Worm (Caenorhabditis elegans) whole organism, L3 larva: ENCODE results near the gene mre-11.

ENCODE experiments used
- R02D3.7 ChIP-seq: fragments of 150-350 bp; optimal IDR thresholded peaks from 2 replicates; lab custom pipeline; 2014; ENCODE audit warnings: missing biosample characterization, missing genetic modification characterization
- ZK546.5 ChIP-seq: sonication (generic microtip); optimal IDR thresholded peaks from 2 replicates; lab custom pipeline; 2017; ENCODE audit warnings: missing biosample characterization, missing genetic modification characterization
- ama-1 ChIP-seq: fragments of 150-350 bp; optimal IDR thresholded peaks from 2 replicates; lab custom pipeline; 2018
- ceh-16 ChIP-seq: sonication (generic microtip); optimal IDR thresholded peaks from 2 replicates; lab custom pipeline; 2017; ENCODE audit warnings: missing biosample characterization, missing genetic modification characterization
- ceh-28 ChIP-seq: fragments of 150-350 bp; optimal IDR thresholded peaks from 2 replicates; lab custom pipeline; 2014; ENCODE audit warnings: missing biosample characterization, missing genetic modification reagents, missing genetic modification characterization
- ceh-82 ChIP-seq: fragments of 150-350 bp; optimal IDR thresholded peaks from 2 replicates; lab custom pipeline; 2014; ENCODE audit warnings: missing biosample characterization, missing genetic modification characterization
- ceh-9 ChIP-seq: sonication (generic microtip); optimal IDR thresholded peaks from 2 replicates; lab custom pipeline; 2018; ENCODE audit warnings: missing biosample characterization, missing genetic modification characterization
- daf-12 ChIP-seq: fragments of 150-350 bp; optimal IDR thresholded peaks from 2 replicates; lab custom pipeline; 2014; ENCODE audit warnings: missing biosample characterization, missing genetic modification reagents, missing genetic modification characterization
- egl-27 ChIP-seq: sonication (generic microtip); optimal IDR thresholded peaks from 4 replicates; lab custom pipeline; 2017; ENCODE audit warnings: missing biosample characterization, missing genetic modification reagents, missing genetic modification characterization
- egl-5 ChIP-seq: fragments of 150-350 bp; optimal IDR thresholded peaks from 2 replicates; lab custom pipeline; 2017; ENCODE audit warnings: missing biosample characterization, missing genetic modification reagents, missing genetic modification characterization, inconsistent platforms
- elt-1 ChIP-seq: fragments of 150-350 bp; optimal IDR thresholded peaks from 2 replicates; lab custom pipeline; 2014; ENCODE audit warnings: missing biosample characterization, missing genetic modification characterization
- elt-2 ChIP-seq: sonication (generic microtip); optimal IDR thresholded peaks from 2 replicates; lab custom pipeline; 2016; ENCODE audit warnings: missing genetic modification reagents, mild to moderate bottlenecking, missing genetic modification characterization, missing compliant biosample characterization
- elt-3 ChIP-seq, 3 experiments: fragments of 150-350 bp in 1 of 3; sonication (generic microtip) in 2 of 3; optimal IDR thresholded peaks; 2 replicates in 2 of 3; 4 replicates in 1 of 3; lab custom pipeline; 2014 to 2017; ENCODE audit warnings: missing biosample characterization in 3 of 3, missing genetic modification characterization in 3 of 3
- eor-1 ChIP-seq, 2 experiments: fragments of 150-350 bp; optimal IDR thresholded peaks; 2 replicates each; lab custom pipeline; 2014 to 2018; ENCODE audit warnings: missing biosample characterization in 2 of 2, missing genetic modification characterization in 2 of 2
- fkh-10 ChIP-seq: sonication (generic microtip); optimal IDR thresholded peaks from 2 replicates; lab custom pipeline; 2017; ENCODE audit warnings: missing biosample characterization, missing genetic modification reagents, missing genetic modification characterization
- fkh-2 ChIP-seq: fragments of 150-350 bp; optimal IDR thresholded peaks from 2 replicates; lab custom pipeline; 2014; ENCODE audit warnings: missing biosample characterization, missing genetic modification reagents, missing genetic modification characterization
- fos-1 ChIP-seq: fragments of 150-350 bp; optimal IDR thresholded peaks from 2 replicates; lab custom pipeline; 2014; ENCODE audit warnings: missing biosample characterization, missing genetic modification characterization
- jun-1 ChIP-seq: fragments of 150-350 bp; optimal IDR thresholded peaks from 2 replicates; lab custom pipeline; 2014; ENCODE audit warnings: missing biosample characterization, missing genetic modification reagents, missing genetic modification characterization
- lsy-12 ChIP-seq: sonication (generic microtip); optimal IDR thresholded peaks from 2 replicates; lab custom pipeline; 2016; ENCODE audit warnings: mild to moderate bottlenecking, missing genetic modification characterization, missing compliant biosample characterization
- mdl-1 ChIP-seq: fragments of 150-350 bp; optimal IDR thresholded peaks from 2 replicates; lab custom pipeline; 2014; ENCODE audit warnings: missing biosample characterization, missing genetic modification characterization
- nfya-1 ChIP-seq: sonication (generic microtip); optimal IDR thresholded peaks from 2 replicates; lab custom pipeline; 2017; ENCODE audit warnings: missing genetic modification characterization, mild to moderate bottlenecking, missing compliant biosample characterization, antibody characterized with exemption, moderate library complexity; ENCODE audit not compliant: insufficient read depth
- nhr-11 ChIP-seq: fragments of 150-350 bp; optimal IDR thresholded peaks from 2 replicates; lab custom pipeline; 2014; ENCODE audit warnings: missing biosample characterization, missing genetic modification characterization
- nhr-12 ChIP-seq: fragments of 150-350 bp; optimal IDR thresholded peaks from 2 replicates; lab custom pipeline; 2014; ENCODE audit warnings: missing biosample characterization, missing genetic modification characterization
- nhr-23 ChIP-seq: fragments of 150-350 bp; optimal IDR thresholded peaks from 2 replicates; lab custom pipeline; 2014; ENCODE audit warnings: missing biosample characterization, missing genetic modification reagents, missing genetic modification characterization
- nhr-237 ChIP-seq: fragments of 150-350 bp; optimal IDR thresholded peaks from 2 replicates; lab custom pipeline; 2014; ENCODE audit warnings: missing biosample characterization, missing genetic modification characterization
- nhr-25 ChIP-seq: sonication (generic microtip); optimal IDR thresholded peaks from 2 replicates; lab custom pipeline; 2017; ENCODE audit warnings: missing biosample characterization, missing genetic modification characterization
- nhr-28 ChIP-seq: fragments of 150-350 bp; optimal IDR thresholded peaks from 2 replicates; lab custom pipeline; 2014; ENCODE audit warnings: missing biosample characterization, missing genetic modification characterization
- nhr-43 ChIP-seq: sonication (generic microtip); optimal IDR thresholded peaks from 2 replicates; lab custom pipeline; 2016; ENCODE audit warnings: mild to moderate bottlenecking, missing genetic modification characterization, missing compliant biosample characterization; ENCODE audit not compliant: poor library complexity, severe bottlenecking
- nhr-67 ChIP-seq: fragments of 150-350 bp; optimal IDR thresholded peaks from 2 replicates; lab custom pipeline; 2014; ENCODE audit warnings: missing biosample characterization, missing genetic modification characterization
- nhr-76 ChIP-seq: fragments of 150-350 bp; sonication (generic microtip); optimal IDR thresholded peaks from 5 replicates; lab custom pipeline; 2014; ENCODE audit warnings: missing biosample characterization, missing genetic modification characterization
- pha-4 ChIP-seq: fragments of 150-350 bp; optimal IDR thresholded peaks from 2 replicates; lab custom pipeline; 2014; ENCODE audit warnings: missing biosample characterization, missing genetic modification reagents, missing genetic modification characterization
- pqm-1 ChIP-seq: fragments of 150-350 bp; optimal IDR thresholded peaks from 2 replicates; lab custom pipeline; 2017; ENCODE audit warnings: missing biosample characterization, missing genetic modification characterization, inconsistent platforms
- sea-2 ChIP-seq: fragments of 150-350 bp; sonication (generic microtip); optimal IDR thresholded peaks from 4 replicates; lab custom pipeline; 2014; ENCODE audit warnings: missing biosample characterization, missing genetic modification reagents, missing genetic modification characterization
- skn-1 ChIP-seq: fragments of 150-350 bp; optimal IDR thresholded peaks from 2 replicates; lab custom pipeline; 2014; ENCODE audit warnings: missing biosample characterization, missing genetic modification characterization
- snpc-4 ChIP-seq: fragments of 150-350 bp; optimal IDR thresholded peaks from 2 replicates; lab custom pipeline; 2014; ENCODE audit warnings: missing biosample characterization, missing genetic modification characterization
- tbx-2 ChIP-seq: sonication (generic microtip); optimal IDR thresholded peaks from 2 replicates; lab custom pipeline; 2016; ENCODE audit warnings: mild to moderate bottlenecking, missing genetic modification characterization, missing compliant biosample characterization
- unc-39 ChIP-seq: sonication (generic microtip); optimal IDR thresholded peaks from 4 replicates; lab custom pipeline; 2017; ENCODE audit warnings: missing biosample characterization, missing genetic modification characterization
- unc-62 ChIP-seq: fragments of 150-350 bp; sonication (generic microtip); optimal IDR thresholded peaks from 4 replicates; lab custom pipeline; 2014; ENCODE audit warnings: missing biosample characterization, missing genetic modification reagents, missing genetic modification characterization
- zag-1 ChIP-seq: fragments of 150-350 bp; optimal IDR thresholded peaks from 2 replicates; lab custom pipeline; 2014; ENCODE audit warnings: missing biosample characterization, missing genetic modification characterization
- ztf-4 ChIP-seq: fragments of 150-350 bp; optimal IDR thresholded peaks from 2 replicates; lab custom pipeline; 2014; ENCODE audit warnings: missing biosample characterization, missing genetic modification characterization

Gene mre-11

ce11 chrV:10770026-10770425, 33.4 kb upstream of the mre-11 start, which contains the start of the genes D1054.1 and pas-2 (continued):
- TF ChIP-seq nhr-237 (tag; lab: Kevin White, UChicago) (no peak), skn-1 (tag; lab: Kevin White, UChicago) (peak; percentile 83), ceh-82 (tag; lab: Kevin White, UChicago) (no peak), unc-39 (no peak), nhr-28 (tag; lab: Kevin White, UChicago) (no peak), tbx-2 (tag; lab: Kevin White, UChicago) (no peak), egl-27 (tag; lab: Kevin White, UChicago) (no peak), pqm-1 (tag; lab: Kevin White, UChicago) (peak; percentile 1), snpc-4 (tag; lab: Kevin White, UChicago) (peak; percentile 49), egl-5 (tag; lab: Kevin White, UChicago) (peak; percentile 71), nhr-23 (tag; lab: Kevin White, UChicago) (no peak), fos-1 (tag; lab: Kevin White, UChicago) (no peak)

- TF ChIP-seq nhr-237 (tag; lab: Kevin White, UChicago) (no peak), elt-1 (tag; lab: Kevin White, UChicago) (no peak), unc-62 (GFP tag; lab: Kevin White, UChicago) (no peak), skn-1 (tag; lab: Kevin White, UChicago) (no peak), ztf-4 (tag; lab: Kevin White, UChicago) (no peak), nhr-28 (tag; lab: Kevin White, UChicago) (no peak), ceh-9 (tag; lab: Kevin White, UChicago) (no peak)
Observed at ce11 chrV:10768892-10769291, 32.2 kb upstream of the mre-11 start.

ce11 chrV:10764066-10764465, 27.4 kb upstream of the mre-11 start, which contains the start of gene ocr-1:
ocr-1 (plus strand) TSS chrV:10764366.
- no peak for TF ChIP-seq pqm-1 (tag; lab: Kevin White, UChicago)
- TF ChIP-seq R02D3.7 (tag; lab: Kevin White, UChicago), result no peak
- no peak for TF ChIP-seq fkh-10 (GFP tag; lab: Kevin White, UChicago)
- TF ChIP-seq nhr-67 (tag; lab: Kevin White, UChicago), result no peak
- no peak for TF ChIP-seq sea-2 (GFP tag; lab: Kevin White, UChicago)
- no peak for TF ChIP-seq nhr-25
- TF ChIP-seq, all 47 proteins: peak for 0

ce11 chrV:10762695-10763094, 26.0 kb upstream of the mre-11 start, which contains the start of gene sre-6:
sre-6 (minus strand) TSS chrV:10762795.
- no peak for TF ChIP-seq nhr-67 (tag; lab: Kevin White, UChicago)
- no peak for TF ChIP-seq jun-1 (tag; lab: Kevin White, UChicago)
- TF ChIP-seq tbx-2 (tag; lab: Kevin White, UChicago), result no peak
- no peak for TF ChIP-seq mdl-1 (tag; lab: Kevin White, UChicago)
- TF ChIP-seq sea-2 (GFP tag; lab: Kevin White, UChicago), result no peak
- TF ChIP-seq fkh-2 (tag; lab: Kevin White, UChicago), result no peak
- TF ChIP-seq ceh-82 (tag; lab: Kevin White, UChicago), result no peak
- TF ChIP-seq nhr-12 (tag; lab: Kevin White, UChicago), result no peak
- TF ChIP-seq zag-1 (tag; lab: Kevin White, UChicago), result no peak
- no peak for TF ChIP-seq nhr-28 (tag; lab: Kevin White, UChicago)
- TF ChIP-seq fos-1 (tag; lab: Kevin White, UChicago), result no peak
- no peak for TF ChIP-seq ama-1 (lab: Kevin White, UChicago)
- no peak for TF ChIP-seq lsy-12 (tag; lab: Kevin White, UChicago)
- TF ChIP-seq elt-2 (tag; lab: Kevin White, UChicago), result no peak
- no peak for TF ChIP-seq nhr-76 (tag; lab: Kevin White, UChicago)
- no peak for TF ChIP-seq elt-3 (tag; optimal IDR thresholded peaks at IDR 0.05; lab: Kevin White, UChicago)
- no peak for TF ChIP-seq daf-12 (tag; lab: Kevin White, UChicago)
- TF ChIP-seq, all 47 proteins: peak for 0

ce11 chrV:10760839-10761238, 24.2 kb upstream of the mre-11 start:
- no peak for TF ChIP-seq nhr-11
- TF ChIP-seq ama-1 (lab: Kevin White, UChicago), result no peak
- no peak for TF ChIP-seq tbx-2 (tag; lab: Kevin White, UChicago)
- TF ChIP-seq nhr-28 (tag; lab: Kevin White, UChicago), result no peak
- TF ChIP-seq ztf-4 (tag; lab: Kevin White, UChicago), result no peak
- no peak for TF ChIP-seq ceh-16 (tag; lab: Kevin White, UChicago)
- no peak for TF ChIP-seq ceh-28 (tag; lab: Kevin White, UChicago)
- no peak for TF ChIP-seq eor-1 (tag; optimal IDR thresholded peaks at IDR 0.05; lab: Kevin White, UChicago)
- no peak for TF ChIP-seq nhr-23 (tag; lab: Kevin White, UChicago)
- TF ChIP-seq ceh-9 (tag; lab: Kevin White, UChicago), result no peak
- no peak for TF ChIP-seq nhr-43 (tag; lab: Kevin White, UChicago)
- TF ChIP-seq ZK546.5 (tag; lab: Kevin White, UChicago), result no peak
- no peak for TF ChIP-seq nhr-67 (tag; lab: Kevin White, UChicago)
- TF ChIP-seq fkh-2 (tag; lab: Kevin White, UChicago), result no peak
- no peak for TF ChIP-seq skn-1 (tag; lab: Kevin White, UChicago)
- no peak for TF ChIP-seq daf-12 (tag; lab: Kevin White, UChicago)
- TF ChIP-seq nfya-1 (tag; lab: Kevin White, UChicago), result no peak
- no peak for TF ChIP-seq pha-4 (tag; lab: Kevin White, UChicago)
- TF ChIP-seq, all 47 proteins: peak for 0
